Fruit fly (Drosophila melanogaster) whole organism, embryonic: Measurements from ENCODE around the gene SLC5A11.
A peak's percentile ranks its signal among the peaks of the same experiment; 100 is the strongest.

ENCODE experiments used
- Asciz ChIP-seq: fragments of 200-800 bp; sonication (Bioruptor generic); optimal IDR thresholded peaks from 2 replicates; lab custom pipeline; 2017; ENCODE audit warnings: missing biosample characterization, mild to moderate bottlenecking, missing genetic modification characterization, missing genetic modification reagents
- Atf-2 ChIP-seq: fragments of 200-800 bp; sonication (Bioruptor generic); optimal IDR thresholded peaks from 2 replicates; lab custom pipeline; 2016; ENCODE audit warnings: missing biosample characterization, missing genetic modification characterization
- B-H1 ChIP-seq: fragments of 200-800 bp; sonication (Bioruptor generic); IDR thresholded peaks from 3 replicates; pipeline ENCODE4 v1.3.6; 2022; ENCODE audit warnings: missing biosample characterization, missing genetic modification characterization
- BEAF-32 ChIP-seq: fragments of 200-800 bp; sonication (Bioruptor generic); optimal IDR thresholded peaks from 3 replicates; lab custom pipeline; 2017; ENCODE audit warnings: missing biosample characterization, missing genetic modification characterization, mild to moderate bottlenecking, moderate library complexity, missing genetic modification reagents
- Bdp1 ChIP-seq: fragments of 200-800 bp; sonication (Bioruptor generic); optimal IDR thresholded peaks from 3 replicates; lab custom pipeline; 2016; ENCODE audit warnings: missing biosample characterization, missing genetic modification characterization
- CG10959 ChIP-seq: fragments of 200-800 bp; sonication (Bioruptor generic); IDR thresholded peaks from 2 replicates; pipeline ENCODE4 v1.3.6; 2022; ENCODE audit warnings: missing biosample characterization, missing genetic modification characterization
- CG11093 ChIP-seq: fragments of 200-800 bp; sonication (Bioruptor generic); IDR thresholded peaks from 3 replicates; pipeline ENCODE4 v1.3.6; 2022; ENCODE audit warnings: missing biosample characterization, missing genetic modification characterization
- CG12104 ChIP-seq: fragments of 200-800 bp; sonication (Bioruptor generic); optimal IDR thresholded peaks from 3 replicates; lab custom pipeline; 2016; ENCODE audit warnings: missing biosample characterization, missing genetic modification characterization
- CG15011 ChIP-seq: fragments of 200-800 bp; sonication (Bioruptor generic); optimal IDR thresholded peaks from 3 replicates; lab custom pipeline; 2018; ENCODE audit warnings: missing biosample characterization, mild to moderate bottlenecking, missing genetic modification characterization
- CG1529 ChIP-seq: fragments of 200-800 bp; sonication (Bioruptor generic); optimal IDR thresholded peaks from 3 replicates; lab custom pipeline; 2018; ENCODE audit warnings: missing biosample characterization, missing genetic modification characterization
- CG15601 ChIP-seq: fragments of 200-800 bp; sonication (Bioruptor generic); optimal IDR thresholded peaks from 3 replicates; lab custom pipeline; 2019; ENCODE audit warnings: missing biosample characterization, mild to moderate bottlenecking, missing genetic modification characterization, moderate library complexity
- CG1602 ChIP-seq: fragments of 200-800 bp; sonication (Bioruptor generic); optimal IDR thresholded peaks from 3 replicates; lab custom pipeline; 2016; ENCODE audit warnings: missing biosample characterization, missing genetic modification characterization
- CG2875 ChIP-seq: fragments of 200-800 bp; sonication (Bioruptor generic); optimal IDR thresholded peaks from 2 replicates; lab custom pipeline; 2017; ENCODE audit warnings: missing biosample characterization, mild to moderate bottlenecking, missing genetic modification characterization, missing genetic modification reagents
- CG2889 ChIP-seq: fragments of 200-800 bp; sonication (Bioruptor generic); IDR thresholded peaks from 3 replicates; pipeline ENCODE4 v1.3.6; 2022; ENCODE audit warnings: missing biosample characterization, missing genetic modification characterization
- CG31388 ChIP-seq: fragments of 200-800 bp; sonication (Bioruptor generic); optimal IDR thresholded peaks from 2 replicates; lab custom pipeline; 2016; ENCODE audit warnings: missing biosample characterization, missing genetic modification characterization
- CG4424 ChIP-seq: fragments of 200-800 bp; sonication (Bioruptor generic); optimal IDR thresholded peaks from 3 replicates; lab custom pipeline; 2016; ENCODE audit warnings: missing biosample characterization, missing genetic modification characterization
- CG6254 ChIP-seq: fragments of 200-800 bp; sonication (Bioruptor generic); optimal IDR thresholded peaks from 3 replicates; lab custom pipeline; 2017; ENCODE audit warnings: mild to moderate bottlenecking, missing biosample characterization, missing genetic modification reagents, missing genetic modification characterization
- CG8765 ChIP-seq: fragments of 200-800 bp; sonication (Bioruptor generic); IDR thresholded peaks from 2 replicates; pipeline ENCODE4 v1.3.6; 2022; ENCODE audit warnings: missing biosample characterization, missing genetic modification characterization
- Dad ChIP-seq: fragments of 200-800 bp; sonication (Bioruptor generic); optimal IDR thresholded peaks from 3 replicates; lab custom pipeline; 2016; ENCODE audit warnings: missing biosample characterization, missing genetic modification characterization
- Dbx ChIP-seq: fragments of 200-800 bp; sonication (Bioruptor generic); IDR thresholded peaks from 3 replicates; pipeline ENCODE4 v1.3.6; 2022; ENCODE audit warnings: missing biosample characterization, missing genetic modification characterization
- Deaf1 ChIP-seq: fragments of 200-800 bp; optimal IDR thresholded peaks from 3 replicates; lab custom pipeline; 2019; ENCODE audit warnings: missing biosample characterization, mild to moderate bottlenecking, missing genetic modification characterization, moderate library complexity
- Dek ChIP-seq: fragments of 200-800 bp; sonication (Bioruptor generic); optimal IDR thresholded peaks from 3 replicates; lab custom pipeline; 2019; ENCODE audit warnings: missing biosample characterization, mild to moderate bottlenecking, missing genetic modification characterization, moderate library complexity
- Dip2 ChIP-seq: fragments of 200-800 bp; sonication (Bioruptor generic); IDR thresholded peaks from 2 replicates; pipeline ENCODE4 v1.3.6; 2022; ENCODE audit warnings: missing biosample characterization, missing genetic modification characterization
- ERR ChIP-seq: fragments of 200-800 bp; sonication (Bioruptor generic); optimal IDR thresholded peaks from 2 replicates; lab custom pipeline; 2016; ENCODE audit warnings: missing biosample characterization, missing genetic modification characterization
- Elba2 ChIP-seq: fragments of 200-800 bp; sonication (Bioruptor generic); optimal IDR thresholded peaks from 3 replicates; lab custom pipeline; 2016; ENCODE audit warnings: missing biosample characterization, missing genetic modification characterization
- H15 ChIP-seq: fragments of 200-800 bp; sonication (Bioruptor generic); IDR thresholded peaks from 3 replicates; pipeline ENCODE4 v1.3.6; 2022; ENCODE audit warnings: missing biosample characterization, missing genetic modification characterization
- Hand ChIP-seq: fragments of 200-800 bp; sonication (Bioruptor generic); optimal IDR thresholded peaks from 2 replicates; lab custom pipeline; 2017; ENCODE audit warnings: mild to moderate bottlenecking, missing biosample characterization, missing genetic modification reagents, missing genetic modification characterization
- HmgZ ChIP-seq: fragments of 200-800 bp; sonication (Bioruptor generic); optimal IDR thresholded peaks from 2 replicates; lab custom pipeline; 2018; ENCODE audit warnings: missing biosample characterization, mild to moderate bottlenecking, missing genetic modification characterization
- Hsf ChIP-seq: fragments of 200-800 bp; sonication (Bioruptor generic); optimal IDR thresholded peaks from 3 replicates; lab custom pipeline; 2016; ENCODE audit warnings: missing biosample characterization, missing genetic modification characterization
- Lpt ChIP-seq: fragments of >200 bp; optimal IDR thresholded peaks from 2 replicates; lab custom pipeline; 2018; ENCODE audit warnings: missing biosample characterization, missing genetic modification characterization
- Ravus ChIP-seq: fragments of 200-800 bp; sonication (Bioruptor generic); IDR thresholded peaks from 2 replicates; pipeline ENCODE4 v1.3.6; 2022; ENCODE audit warnings: missing biosample characterization, missing genetic modification characterization
- Sry-δ ChIP-seq: fragments of 200-800 bp; sonication (Bioruptor generic); optimal IDR thresholded peaks from 2 replicates; lab custom pipeline; 2016; ENCODE audit warnings: missing biosample characterization, missing genetic modification characterization
- ash1 ChIP-seq: fragments of 200-800 bp; sonication (Bioruptor generic); optimal IDR thresholded peaks from 2 replicates; lab custom pipeline; 2018; ENCODE audit warnings: missing biosample characterization, mild to moderate bottlenecking, missing genetic modification characterization
- chinmo ChIP-seq: fragments of 200-800 bp; sonication (Bioruptor generic); IDR thresholded peaks from 4 replicates; pipeline ENCODE4 v1.3.6; 2022; ENCODE audit warnings: missing biosample characterization, missing genetic modification characterization; ENCODE audit not compliant: partially characterized antibody
- chm ChIP-seq: fragments of 200-800 bp; sonication (Bioruptor generic); IDR thresholded peaks from 2 replicates; pipeline ENCODE4 v1.3.6; 2022; ENCODE audit warnings: missing biosample characterization, missing genetic modification characterization
- corto ChIP-seq: fragments of 200-800 bp; sonication (Bioruptor generic); optimal IDR thresholded peaks from 2 replicates; lab custom pipeline; 2016; ENCODE audit warnings: missing biosample characterization, mild to moderate bottlenecking, missing genetic modification characterization, moderate library complexity
- dati ChIP-seq: fragments of 200-800 bp; sonication (Bioruptor generic); IDR thresholded peaks from 2 replicates; pipeline ENCODE4 v1.3.6; 2022; ENCODE audit warnings: missing biosample characterization, missing genetic modification characterization
- dm ChIP-seq: fragments of 200-800 bp; sonication (Bioruptor generic); optimal IDR thresholded peaks from 3 replicates; lab custom pipeline; 2016; ENCODE audit warnings: missing biosample characterization, missing genetic modification characterization
- dysf ChIP-seq: fragments of 200-800 bp; sonication (Bioruptor generic); IDR thresholded peaks from 3 replicates; pipeline ENCODE4 v1.3.6; 2022; ENCODE audit warnings: missing biosample characterization, missing genetic modification characterization
- ewg ChIP-seq: fragments of 200-800 bp; sonication (Bioruptor generic); optimal IDR thresholded peaks from 3 replicates; lab custom pipeline; 2017; ENCODE audit warnings: mild to moderate bottlenecking, missing biosample characterization, missing genetic modification reagents, missing genetic modification characterization
- fd96Cb ChIP-seq: fragments of 200-800 bp; sonication (Bioruptor generic); optimal IDR thresholded peaks from 2 replicates; lab custom pipeline; 2018; ENCODE audit warnings: missing biosample characterization, mild to moderate bottlenecking, missing genetic modification characterization, moderate library complexity
- gcm ChIP-seq: fragments of 200-800 bp; sonication (Bioruptor generic); optimal IDR thresholded peaks from 2 replicates; lab custom pipeline; 2019; ENCODE audit warnings: missing biosample characterization, mild to moderate bottlenecking, missing genetic modification characterization, moderate library complexity
- gem ChIP-seq: fragments of 200-800 bp; sonication (Bioruptor generic); optimal IDR thresholded peaks from 2 replicates; lab custom pipeline; 2019; ENCODE audit warnings: missing biosample characterization, mild to moderate bottlenecking, missing genetic modification characterization, moderate library complexity
- ind ChIP-seq: fragments of 200-800 bp; sonication (Bioruptor generic); optimal IDR thresholded peaks from 3 replicates; lab custom pipeline; 2016; ENCODE audit warnings: missing biosample characterization, missing genetic modification characterization
- lilli ChIP-seq: fragments of 200-800 bp; sonication (Bioruptor generic); optimal IDR thresholded peaks from 3 replicates; lab custom pipeline; 2016; ENCODE audit warnings: missing biosample characterization, missing genetic modification characterization
- maf-S ChIP-seq: fragments of 200-800 bp; sonication (Bioruptor generic); optimal IDR thresholded peaks from 2 replicates; lab custom pipeline; 2016; ENCODE audit warnings: missing biosample characterization, missing genetic modification characterization
- nerfin-1 ChIP-seq: fragments of 200-800 bp; sonication (Bioruptor generic); optimal IDR thresholded peaks from 3 replicates; lab custom pipeline; 2019; ENCODE audit warnings: missing biosample characterization, mild to moderate bottlenecking, missing genetic modification characterization, moderate library complexity
- ranshi ChIP-seq: fragments of 200-800 bp; sonication (Bioruptor generic); IDR thresholded peaks from 2 replicates; pipeline ENCODE4 v1.3.6; 2022; ENCODE audit warnings: missing biosample characterization, missing genetic modification characterization
- sqz ChIP-seq: fragments of 200-800 bp; sonication (Bioruptor generic); optimal IDR thresholded peaks from 3 replicates; lab custom pipeline; 2018; ENCODE audit warnings: missing biosample characterization, mild to moderate bottlenecking, missing genetic modification characterization
- tio ChIP-seq: fragments of 200-800 bp; sonication (Bioruptor generic); optimal IDR thresholded peaks from 2 replicates; lab custom pipeline; 2017; ENCODE audit warnings: missing biosample characterization, missing genetic modification characterization, inconsistent platforms
- tll ChIP-seq, 2 experiments: fragments of 200-800 bp in 1 of 2; fragments of >200 bp in 1 of 2; sonication (Bioruptor generic) in 1 of 2; optimal IDR thresholded peaks; 2 replicates each; lab custom pipeline; 2017 to 2019; ENCODE audit warnings: missing biosample characterization in 2 of 2, missing genetic modification characterization in 2 of 2, mild to moderate bottlenecking in 1 of 2, moderate library complexity in 1 of 2

Gene SLC5A11

dm6 chr2L:8159498-8159897 is 45.4 kb downstream of the SLC5A11 start, which contains the start of the genes PAPLA1 and Rbsn-5 (continued):
- TF ChIP-seq Lpt (GFP tag; lab: Kevin White, UChicago) (no peak), CG31388 (peak; percentile 89), CG8765 (GFP tag; lab: Robert Waterston, UW) (peak; percentile 76), Dek (tag; lab: Kevin White, UChicago) (peak; percentile 92), CG1602 (GFP tag; lab: Kevin White, UChicago) (peak; percentile 94), gcm (GFP tag; lab: Kevin White, UChicago) (peak; percentile 84), CG4424 (GFP tag; lab: Kevin White, UChicago) (peak; percentile 96), chm (GFP tag; lab: Robert Waterston, UW) (peak; percentile 91), Elba2 (peak; percentile 45), Asciz (GFP tag; lab: Kevin White, UChicago) (peak; percentile 75), Hand (GFP tag; lab: Kevin White, UChicago) (peak; percentile 82), sqz (GFP tag; lab: Kevin White, UChicago) (peak; percentile 80), CG12104 (GFP tag; lab: Kevin White, UChicago) (peak; percentile 90), Hsf (GFP tag; lab: Kevin White, UChicago) (peak; percentile 96), tll (GFP tag; optimal IDR thresholded peaks at IDR 0.05; lab: Kevin White, UChicago) (no peak), chinmo (GFP tag; lab: Robert Waterston, UW) (no peak), fd96Cb (tag; lab: Kevin White, UChicago) (peak; percentile 94), Dbx (GFP tag; lab: Robert Waterston, UW) (peak; percentile 92), CG15601 (tag; lab: Kevin White, UChicago) (peak; percentile 89), ERR (GFP tag; lab: Kevin White, UChicago) (peak; percentile 90), CG10959 (GFP tag; lab: Robert Waterston, UW) (peak; percentile 72), lilli (GFP tag; lab: Kevin White, UChicago) (peak; percentile 98), CG2889 (peak; percentile 93), CG15011 (GFP tag; lab: Kevin White, UChicago) (peak; percentile 81), Dip2 (GFP tag; lab: Robert Waterston, UW) (no peak), BEAF-32 (GFP tag; lab: Kevin White, UChicago) (peak; percentile 42), dysf (GFP tag; lab: Robert Waterston, UW) (peak; percentile 94), Deaf1 (tag; lab: Kevin White, UChicago) (peak; percentile 63), CG6254 (GFP tag; lab: Kevin White, UChicago) (peak; percentile 64), dm (GFP tag; lab: Kevin White, UChicago) (peak; percentile 89), Dad (GFP tag; lab: Kevin White, UChicago) (peak; percentile 94), Bdp1 (GFP tag; lab: Kevin White, UChicago) (peak; percentile 89), CG2875 (GFP tag; lab: Kevin White, UChicago) (peak; percentile 80), ash1 (GFP tag; lab: Kevin White, UChicago) (peak; percentile 54), maf-S (GFP tag; lab: Kevin White, UChicago) (peak; percentile 95), Sry-δ (GFP tag; lab: Kevin White, UChicago) (peak; percentile 73), HmgZ (tag; lab: Kevin White, UChicago) (peak; percentile 97), CG1529 (peak; percentile 84), ind (GFP tag; lab: Kevin White, UChicago) (peak; percentile 97), Atf-2 (GFP tag; lab: Kevin White, UChicago) (peak; percentile 94), ewg (GFP tag; lab: Kevin White, UChicago) (peak; percentile 91), ranshi (GFP tag; lab: Robert Waterston, UW) (peak; percentile 93), CG11093 (GFP tag; lab: Robert Waterston, UW) (peak; percentile 88), Ravus (GFP tag; lab: Robert Waterston, UW) (peak; percentile 66), B-H1 (peak; percentile 90), nerfin-1 (tag; lab: Kevin White, UChicago) (peak; percentile 90), dati (GFP tag; lab: Robert Waterston, UW) (peak; percentile 68; the same call in 1 of the 2 replicates), H15 (GFP tag; lab: Robert Waterston, UW) (peak; percentile 92), gem (tag; lab: Kevin White, UChicago) (peak; percentile 96), tio (GFP tag; lab: Kevin White, UChicago) (peak; percentile 94), corto (peak; percentile 83)
